Worm (Caenorhabditis elegans): ENCODE data around the gene R07A4.3.

R07A4.3 gene

ce11 chrX:10731837-10732236 lies 21.7 kb upstream of the R07A4.3 start:
- TF ChIP-seq nfya-1 (tag; optimal IDR thresholded peaks at IDR 0.05; ENCODE audit: insufficient read depth) (peak; percentile 22), nhr-67 (tag; optimal IDR thresholded peaks at IDR 0.05) (no peak), elt-2 (tag; optimal IDR thresholded peaks at IDR 0.05) (peak; percentile 46)

DNA sequence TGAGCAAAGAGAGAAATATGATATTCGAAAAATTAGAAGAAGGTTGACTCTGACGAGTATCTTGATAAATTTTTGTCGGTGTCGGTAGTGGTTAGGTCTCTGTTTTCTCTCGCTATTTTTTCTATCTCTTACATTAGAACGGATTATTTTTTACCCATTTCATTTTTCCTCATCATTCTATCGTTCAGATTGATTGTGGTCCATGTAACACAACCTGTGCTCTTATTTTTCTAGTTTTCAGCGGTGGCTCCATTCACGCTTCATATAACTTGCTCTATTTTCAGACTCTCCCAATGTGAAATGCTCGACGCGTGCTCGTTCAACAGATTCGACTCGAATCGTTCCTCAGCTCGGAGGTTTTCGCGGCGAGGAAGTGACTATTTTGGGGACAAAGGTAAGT lies 19.5 kb upstream of the R07A4.3 start, which contains the start of gene egl-36:
egl-36 (plus strand) TSS at position 301 of the 400 bp plus-strand sequence.
- TF ChIP-seq R02D3.7 (tag; optimal IDR thresholded peaks at IDR 0.05) (no peak), tbx-2 (tag; optimal IDR thresholded peaks at IDR 0.05) (no peak), lsy-12 (tag; optimal IDR thresholded peaks at IDR 0.05) (no peak), elt-2 (tag; optimal IDR thresholded peaks at IDR 0.05) (no peak), unc-62 (GFP tag; optimal IDR thresholded peaks at IDR 0.05) (no peak), nhr-12 (tag; optimal IDR thresholded peaks at IDR 0.05) (no peak), mml-1 (tag; optimal IDR thresholded peaks at IDR 0.05) (no peak), ceh-82 (tag; optimal IDR thresholded peaks at IDR 0.05) (no peak)

- no peak for TF ChIP-seq nhr-11 (tag; optimal IDR thresholded peaks at IDR 0.05)
- TF ChIP-seq pha-4 (tag; optimal IDR thresholded peaks at IDR 0.05) = no peak
- TF ChIP-seq ZK546.5 (tag; optimal IDR thresholded peaks at IDR 0.05) = no peak
- TF ChIP-seq elt-3 (tag; optimal IDR thresholded peaks at IDR 0.05) = no peak
- no peak for TF ChIP-seq egl-27 (tag; optimal IDR thresholded peaks at IDR 0.05)
- no peak for TF ChIP-seq nhr-77 (tag; optimal IDR thresholded peaks at IDR 0.05)
- TF ChIP-seq mml-1 (tag; optimal IDR thresholded peaks at IDR 0.05) = no peak
- no peak for TF ChIP-seq sea-2 (GFP tag; optimal IDR thresholded peaks at IDR 0.05)
- TF ChIP-seq unc-39 (tag; optimal IDR thresholded peaks at IDR 0.05) = no peak
- no peak for TF ChIP-seq skn-1 (tag; optimal IDR thresholded peaks at IDR 0.05)
- TF ChIP-seq ztf-11 (tag; optimal IDR thresholded peaks at IDR 0.05) = no peak
- no peak for TF ChIP-seq elt-2 (tag; optimal IDR thresholded peaks at IDR 0.05)
These were observed 7.1 kb upstream of the R07A4.3 start, which contains the start of gene R07A4.2 for ce11 chrX:10746388-10746787. Gene R07A4.2 (minus strand): TSS chrX:10746488.

DNA sequence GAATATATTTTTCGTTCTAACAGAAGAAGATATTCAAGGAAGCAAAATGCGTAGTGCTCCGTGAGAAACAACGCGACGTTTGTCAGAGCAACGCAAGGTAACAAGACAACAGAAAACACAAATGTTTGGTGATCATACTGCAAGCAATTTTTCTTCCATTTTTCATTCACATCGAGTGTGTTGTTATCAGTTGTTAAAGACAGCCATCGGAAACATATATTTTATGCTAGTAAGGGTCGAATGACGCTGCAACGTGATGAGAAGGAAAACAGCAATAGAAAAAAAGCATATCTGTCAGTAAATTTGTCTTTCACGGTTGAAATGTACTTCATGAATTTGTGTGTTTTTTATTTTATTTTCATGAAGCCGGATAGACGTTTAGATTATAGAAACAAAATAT lies 5.4 kb upstream of the R07A4.3 start:
- peak; percentile 39 for TF ChIP-seq elt-2 (tag; optimal IDR thresholded peaks at IDR 0.05)
- TF ChIP-seq egl-5 (tag; optimal IDR thresholded peaks at IDR 0.05) = no peak
- TF ChIP-seq pqm-1 (tag; optimal IDR thresholded peaks at IDR 0.05) = peak; percentile 19

DNA sequence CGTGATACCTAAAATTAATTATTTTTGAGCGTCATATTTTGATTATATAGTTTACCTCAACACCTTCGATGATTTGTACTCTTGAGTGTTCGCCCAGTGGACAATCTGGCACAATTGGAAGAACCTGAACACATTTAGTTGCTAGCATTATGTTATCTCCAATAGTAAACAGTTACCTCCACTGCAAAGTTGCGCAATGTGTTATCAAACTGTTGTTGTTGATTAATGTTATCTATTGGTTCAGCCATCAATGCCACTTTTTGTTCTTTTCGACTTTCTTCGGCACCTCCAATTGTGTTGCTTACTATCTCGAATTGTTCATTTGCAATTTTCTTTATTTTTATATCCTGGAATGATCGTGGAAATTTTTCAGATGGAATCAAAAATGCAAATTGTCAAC lies 1.0 kb downstream of the R07A4.3 start:
- TF ChIP-seq mdl-1 (tag; optimal IDR thresholded peaks at IDR 0.05) (no peak), elt-1 (tag; optimal IDR thresholded peaks at IDR 0.05) (no peak), nhr-23 (tag; optimal IDR thresholded peaks at IDR 0.05) (no peak), zag-1 (tag; optimal IDR thresholded peaks at IDR 0.05) (no peak), nhr-11 (tag; optimal IDR thresholded peaks at IDR 0.05) (no peak), lsy-12 (tag; optimal IDR thresholded peaks at IDR 0.05) (no peak), daf-12 (tag; optimal IDR thresholded peaks at IDR 0.05) (no peak)

DNA sequence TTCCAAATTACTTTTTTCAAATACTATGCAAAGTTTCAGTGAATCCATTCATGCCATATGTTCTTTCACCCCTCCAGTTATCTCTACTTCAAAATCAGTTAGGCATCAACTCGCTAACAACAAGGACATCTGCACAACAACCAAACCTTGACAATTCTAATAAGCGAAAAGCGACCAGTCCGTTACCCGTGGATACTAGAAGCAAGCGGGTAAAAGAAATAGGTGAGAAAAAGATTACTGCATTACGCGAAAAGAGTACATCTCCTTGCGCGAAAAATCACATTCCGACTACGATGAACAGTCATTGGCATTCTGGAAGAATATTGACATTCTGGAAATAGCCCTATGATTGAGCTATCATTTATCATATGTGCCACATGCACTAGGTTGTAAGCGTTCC lies 2.7 kb downstream of the R07A4.3 start:
- TF ChIP-seq egl-27 (tag; optimal IDR thresholded peaks at IDR 0.05) = no peak
- peak; percentile 14 for TF ChIP-seq nhr-43 (tag; optimal IDR thresholded peaks at IDR 0.05; ENCODE audit: poor library complexity, severe bottlenecking)
- TF ChIP-seq ceh-28 (tag; optimal IDR thresholded peaks at IDR 0.05) = no peak
- peak; percentile 26 for TF ChIP-seq nhr-23 (tag; optimal IDR thresholded peaks at IDR 0.05)
- no peak for TF ChIP-seq fos-1 (tag; optimal IDR thresholded peaks at IDR 0.05)
- no peak for TF ChIP-seq skn-1 (tag; optimal IDR thresholded peaks at IDR 0.05)
- TF ChIP-seq unc-39 (tag; optimal IDR thresholded peaks at IDR 0.05) = no peak
- no peak for TF ChIP-seq pqm-1 (tag; optimal IDR thresholded peaks at IDR 0.05)
- no peak for TF ChIP-seq elt-1 (tag; optimal IDR thresholded peaks at IDR 0.05)
- no peak for TF ChIP-seq nhr-67 (tag; optimal IDR thresholded peaks at IDR 0.05)
- TF ChIP-seq lin-39 (tag; optimal IDR thresholded peaks at IDR 0.05) = no peak

- TF ChIP-seq egl-27 (tag; optimal IDR thresholded peaks at IDR 0.05) = no peak
- TF ChIP-seq sea-2 (GFP tag; optimal IDR thresholded peaks at IDR 0.05) = no peak
- no peak for TF ChIP-seq ceh-16 (tag; optimal IDR thresholded peaks at IDR 0.05)
These were observed 4.1 kb downstream of the R07A4.3 start, which contains the start of gene R07A4.4 for ce11 chrX:10757608-10758007. Gene R07A4.4 (minus strand): TSS chrX:10757708.
